Worm (Caenorhabditis elegans) whole organism, mixed stage, embryonic: ENCODE results near the gene clec-143.
"Not testable (repeated sequence)": the region's sequence is repeated elsewhere in the genome, so short reads cannot be mapped to it uniquely, and the experiment has no call there.

Experiments
- ceh-83 ChIP-seq: fragments of 200-800 bp; sonication (Bioruptor generic); optimal IDR thresholded peaks from 2 replicates; lab custom pipeline; 2018; ENCODE audit warnings: mild to moderate bottlenecking, missing genetic modification characterization, missing compliant biosample characterization
- nhr-28 ChIP-seq: fragments of 150-350 bp; optimal IDR thresholded peaks from 2 replicates; lab custom pipeline; 2014; ENCODE audit warnings: missing biosample characterization, missing genetic modification characterization

ce11 chrII:10493034-10493433 lies 22.9 kb upstream of the clec-143 start, which contains the start of gene ZK666.8:
- TF ChIP-seq nhr-28; ceh-83 (GFP tag; lab: Kevin White, UChicago): not testable (repeated sequence)
